Worm (Caenorhabditis elegans) whole organism, L4 larva: ENCODE measurements around the gene R07E5.5.

Source experiments
- D1046.2 ChIP-seq: fragments of 200-800 bp; sonication (Bioruptor generic); IDR thresholded peaks from 2 replicates; pipeline ENCODE4 v1.3.6; 2022; ENCODE audit warnings: missing genetic modification characterization, missing compliant biosample characterization
- F10B5.3 ChIP-seq: sonication (generic microtip); optimal IDR thresholded peaks from 2 replicates; lab custom pipeline; 2016; ENCODE audit warnings: mild to moderate bottlenecking, missing genetic modification characterization, missing compliant biosample characterization
- F44E2.7 ChIP-seq: fragments of 200-800 bp; sonication (Bioruptor generic); IDR thresholded peaks from 2 replicates; pipeline ENCODE4 v2.1.2; 2022; ENCODE audit warnings: missing genetic modification characterization, missing compliant biosample characterization
- F49E8.2 ChIP-seq: sonication (generic microtip); optimal IDR thresholded peaks from 2 replicates; lab custom pipeline; 2016; ENCODE audit warnings: missing compliant biosample characterization, mild to moderate bottlenecking, missing genetic modification characterization, borderline replicate concordance
- R02D3.7 ChIP-seq: fragments of 150-350 bp; sonication (generic microtip); optimal IDR thresholded peaks from 3 replicates; lab custom pipeline; 2014; ENCODE audit warnings: missing biosample characterization, missing genetic modification characterization
- Y105C5A.15 ChIP-seq: fragments of 200-800 bp; sonication (Bioruptor generic); IDR thresholded peaks from 2 replicates; pipeline ENCODE4 v1.3.6; 2022; ENCODE audit warnings: missing genetic modification characterization, missing compliant biosample characterization
- Y48G9A.11 ChIP-seq: fragments of 200-800 bp; sonication (Bioruptor generic); IDR thresholded peaks from 2 replicates; pipeline ENCODE4 v1.3.6; 2022; ENCODE audit warnings: missing genetic modification reagents, missing genetic modification characterization, missing compliant biosample characterization
- Y75B8A.6 ChIP-seq: fragments of 200-800 bp; sonication (Bioruptor generic); IDR thresholded peaks from 2 replicates; pipeline ENCODE4 v1.3.6; 2022; ENCODE audit warnings: missing genetic modification reagents, missing genetic modification characterization, missing compliant biosample characterization
- aha-1 ChIP-seq: fragments of 150-350 bp; peaks from one replicate; lab custom pipeline; 2014; ENCODE audit warnings: missing biosample characterization, missing genetic modification characterization
- attf-4 ChIP-seq: sonication (generic microtip); optimal IDR thresholded peaks from 3 replicates; lab custom pipeline; 2017; ENCODE audit warnings: missing biosample characterization, missing genetic modification characterization
- ceh-28 ChIP-seq: fragments of 150-350 bp; optimal IDR thresholded peaks from 2 replicates; lab custom pipeline; 2014; ENCODE audit warnings: missing biosample characterization, missing genetic modification reagents, missing genetic modification characterization
- ceh-62 ChIP-seq: sonication (generic microtip); optimal IDR thresholded peaks from 2 replicates; lab custom pipeline; 2017; ENCODE audit warnings: missing biosample characterization, missing genetic modification characterization
- ceh-82 ChIP-seq: sonication (generic microtip); optimal IDR thresholded peaks from 2 replicates; lab custom pipeline; 2017; ENCODE audit warnings: missing biosample characterization, missing genetic modification characterization
- cey-2 ChIP-seq: sonication (generic microtip); optimal IDR thresholded peaks from 3 replicates; lab custom pipeline; 2017; ENCODE audit warnings: missing genetic modification characterization, mild to moderate bottlenecking, missing compliant biosample characterization, antibody characterized with exemption, borderline replicate concordance; ENCODE audit not compliant: insufficient read depth
- daf-8 ChIP-seq: fragments of 200-800 bp; sonication (Bioruptor generic); IDR thresholded peaks from 2 replicates; pipeline ENCODE4 v1.3.6; 2022; ENCODE audit warnings: missing genetic modification characterization, missing compliant biosample characterization
- dmd-6 ChIP-seq: fragments of 200-800 bp; sonication (Bioruptor generic); IDR thresholded peaks from 2 replicates; pipeline ENCODE4 v1.3.6; 2022; ENCODE audit warnings: missing genetic modification reagents, missing genetic modification characterization, missing compliant biosample characterization
- dmd-9 ChIP-seq: fragments of 200-800 bp; sonication (Bioruptor generic); IDR thresholded peaks from 2 replicates; pipeline ENCODE4 v1.3.6; 2022; ENCODE audit warnings: missing genetic modification reagents, missing genetic modification characterization, missing compliant biosample characterization
- dve-1 ChIP-seq: sonication (generic microtip); optimal IDR thresholded peaks from 2 replicates; lab custom pipeline; 2017; ENCODE audit warnings: antibody characterized with exemption, mild to moderate bottlenecking, missing genetic modification characterization, missing compliant biosample characterization; ENCODE audit not compliant: insufficient read depth
- fkh-10 ChIP-seq: fragments of 150-350 bp; optimal IDR thresholded peaks from 2 replicates; lab custom pipeline; 2014; ENCODE audit warnings: missing biosample characterization, missing genetic modification reagents, missing genetic modification characterization
- fos-1 ChIP-seq: fragments of 150-350 bp; optimal IDR thresholded peaks from 2 replicates; lab custom pipeline; 2014; ENCODE audit warnings: missing biosample characterization, missing genetic modification characterization
- hlh-30 ChIP-seq: sonication (generic microtip); optimal IDR thresholded peaks from 2 replicates; lab custom pipeline; 2017; ENCODE audit warnings: antibody characterized with exemption, mild to moderate bottlenecking, missing genetic modification characterization, missing compliant biosample characterization; ENCODE audit not compliant: insufficient read depth
- hmg-1.1 ChIP-seq: fragments of 200-800 bp; sonication (Bioruptor generic); IDR thresholded peaks from 2 replicates; pipeline ENCODE4 v1.3.6; 2022; ENCODE audit warnings: missing genetic modification reagents, missing genetic modification characterization, missing compliant biosample characterization
- lim-7 ChIP-seq: fragments of 200-800 bp; sonication (Bioruptor generic); IDR thresholded peaks from 2 replicates; pipeline ENCODE4 v1.3.6; 2022; ENCODE audit warnings: missing genetic modification characterization, missing compliant biosample characterization
- lin-13 ChIP-seq: fragments of 150-350 bp; optimal IDR thresholded peaks from 2 replicates; lab custom pipeline; 2014; ENCODE audit warnings: missing biosample characterization, missing genetic modification reagents, missing genetic modification characterization
- lin-29 ChIP-seq: fragments of 200-800 bp; sonication (Bioruptor generic); IDR thresholded peaks from 2 replicates; pipeline ENCODE4 v1.3.6; 2022; ENCODE audit warnings: missing genetic modification reagents, missing genetic modification characterization, missing compliant biosample characterization
- lin-38 ChIP-seq: fragments of 200-800 bp; sonication (Bioruptor generic); IDR thresholded peaks from 2 replicates; pipeline ENCODE4 v1.3.6; 2022; ENCODE audit warnings: missing genetic modification reagents, missing genetic modification characterization, missing compliant biosample characterization
- lin-39 ChIP-seq: fragments of 150-350 bp; optimal IDR thresholded peaks from 2 replicates; lab custom pipeline; 2014; ENCODE audit warnings: missing biosample characterization, missing genetic modification reagents, missing genetic modification characterization
- lsy-2 ChIP-seq, 2 experiments: fragments of 150-350 bp in 1 of 2; sonication (generic microtip) in 1 of 2; optimal IDR thresholded peaks; 2 replicates each; lab custom pipeline; 2014 to 2017; ENCODE audit warnings: missing biosample characterization in 2 of 2, missing genetic modification characterization in 2 of 2
- madf-5 ChIP-seq, 2 experiments: fragments of 200-800 bp; sonication (Bioruptor generic); IDR thresholded peaks; 2 replicates each; pipeline ENCODE4 v1.3.6; 2022; ENCODE audit warnings: missing compliant biosample characterization in 2 of 2, missing genetic modification characterization in 2 of 2
- madf-9 ChIP-seq: fragments of 200-800 bp; sonication (Bioruptor generic); conservative IDR thresholded peaks from 2 replicates; pipeline ENCODE4 v1.3.6; 2022; ENCODE audit warnings: missing genetic modification reagents, missing genetic modification characterization, missing compliant biosample characterization
- mep-1 ChIP-seq: fragments of 150-350 bp; sonication (generic microtip); optimal IDR thresholded peaks from 3 replicates; lab custom pipeline; 2014; ENCODE audit warnings: missing biosample characterization, missing genetic modification characterization
- mes-2 ChIP-seq: sonication (generic microtip); optimal IDR thresholded peaks from 2 replicates; lab custom pipeline; 2016; ENCODE audit warnings: missing genotype, mild to moderate bottlenecking, missing genetic modification characterization, missing compliant biosample characterization; ENCODE audit not compliant: poor library complexity, severe bottlenecking
- mxl-2 ChIP-seq: fragments of 200-800 bp; sonication (Bioruptor generic); conservative IDR thresholded peaks from 2 replicates; pipeline ENCODE4 v1.3.6; 2022; ENCODE audit warnings: missing genetic modification reagents, missing genetic modification characterization, missing compliant biosample characterization
- nhr-10 ChIP-seq: fragments of 150-350 bp; optimal IDR thresholded peaks from 2 replicates; lab custom pipeline; 2014; ENCODE audit warnings: missing biosample characterization, missing genetic modification characterization
- nhr-102 ChIP-seq: sonication (generic microtip); optimal IDR thresholded peaks from 2 replicates; lab custom pipeline; 2016; ENCODE audit warnings: mild to moderate bottlenecking, missing genetic modification characterization, moderate library complexity, missing compliant biosample characterization
- nhr-237 ChIP-seq: sonication (generic microtip); optimal IDR thresholded peaks from 2 replicates; lab custom pipeline; 2017; ENCODE audit warnings: missing biosample characterization, missing genetic modification characterization
- nhr-41 ChIP-seq: fragments of 200-800 bp; sonication (Bioruptor generic); IDR thresholded peaks from 2 replicates; pipeline ENCODE4 v1.3.6; 2022; ENCODE audit warnings: missing genetic modification reagents, missing genetic modification characterization, missing compliant biosample characterization
- nhr-42 ChIP-seq: fragments of 200-800 bp; sonication (Bioruptor generic); IDR thresholded peaks from 2 replicates; pipeline ENCODE4 v1.3.6; 2022; ENCODE audit warnings: missing genetic modification characterization, missing compliant biosample characterization
- nhr-48 ChIP-seq: sonication (generic microtip); optimal IDR thresholded peaks from 2 replicates; lab custom pipeline; 2016; ENCODE audit warnings: mild to moderate bottlenecking, missing genetic modification characterization, missing compliant biosample characterization
- nhr-6 ChIP-seq: fragments of 150-350 bp; optimal IDR thresholded peaks from 2 replicates; lab custom pipeline; 2014; ENCODE audit warnings: missing biosample characterization, missing genetic modification characterization
- nhr-76 ChIP-seq: fragments of 150-350 bp; optimal IDR thresholded peaks from 2 replicates; lab custom pipeline; 2014; ENCODE audit warnings: missing biosample characterization, missing genetic modification characterization
- pha-4 ChIP-seq, 2 experiments: fragments of 150-350 bp in 1 of 2; fragments of 200-800 bp in 1 of 2; sonication (Bioruptor generic) in 1 of 2; IDR thresholded peaks in 1 of 2; optimal IDR thresholded peaks in 1 of 2; 2 replicates each; pipeline versions ENCODE4 v1.3.6 to Lab custom; 2014 to 2022; ENCODE audit warnings: missing genetic modification characterization in 2 of 2, missing genetic modification reagents in 2 of 2, missing biosample characterization in 1 of 2, missing compliant biosample characterization in 1 of 2
- php-3 ChIP-seq: fragments of 200-800 bp; sonication (Bioruptor generic); IDR thresholded peaks from 2 replicates; pipeline ENCODE4 v1.3.6; 2022; ENCODE audit warnings: missing genetic modification reagents, missing genetic modification characterization, missing compliant biosample characterization
- saeg-2 ChIP-seq: fragments of 200-800 bp; sonication (Bioruptor generic); IDR thresholded peaks from 2 replicates; pipeline ENCODE4 v1.3.6; 2022; ENCODE audit warnings: missing genetic modification reagents, missing genetic modification characterization, missing compliant biosample characterization
- spr-3 ChIP-seq: fragments of 200-800 bp; sonication (Bioruptor generic); optimal IDR thresholded peaks from 2 replicates; lab custom pipeline; 2018; ENCODE audit warnings: mild to moderate bottlenecking, missing genetic modification characterization, missing compliant biosample characterization
- unc-62 ChIP-seq, 3 experiments: fragments of 150-350 bp in 1 of 3; sonication (generic microtip); optimal IDR thresholded peaks in 2 of 3; peaks in 1 of 3; 1 replicate in 1 of 3; 2 replicates in 2 of 3; lab custom pipeline; 2014 to 2017; ENCODE audit warnings: missing biosample characterization in 3 of 3, missing genetic modification characterization in 3 of 3, missing genetic modification reagents in 3 of 3, missing genotype in 1 of 3
- zip-11 ChIP-seq: fragments of 200-800 bp; sonication (Bioruptor generic); IDR thresholded peaks from 2 replicates; pipeline ENCODE4 v1.3.6; 2022; ENCODE audit warnings: missing genetic modification characterization, missing compliant biosample characterization
- zip-2 ChIP-seq: fragments of 150-350 bp; optimal IDR thresholded peaks from 2 replicates; lab custom pipeline; 2014; ENCODE audit warnings: missing biosample characterization, missing genetic modification characterization
- ztf-11 ChIP-seq: fragments of 150-350 bp; optimal IDR thresholded peaks from 2 replicates; lab custom pipeline; 2014; ENCODE audit warnings: missing biosample characterization, missing genetic modification characterization
- ztf-7 ChIP-seq: fragments of 150-350 bp; optimal IDR thresholded peaks from 2 replicates; lab custom pipeline; 2014; ENCODE audit warnings: missing biosample characterization, missing genetic modification characterization

The R07E5.5 gene

DNA sequence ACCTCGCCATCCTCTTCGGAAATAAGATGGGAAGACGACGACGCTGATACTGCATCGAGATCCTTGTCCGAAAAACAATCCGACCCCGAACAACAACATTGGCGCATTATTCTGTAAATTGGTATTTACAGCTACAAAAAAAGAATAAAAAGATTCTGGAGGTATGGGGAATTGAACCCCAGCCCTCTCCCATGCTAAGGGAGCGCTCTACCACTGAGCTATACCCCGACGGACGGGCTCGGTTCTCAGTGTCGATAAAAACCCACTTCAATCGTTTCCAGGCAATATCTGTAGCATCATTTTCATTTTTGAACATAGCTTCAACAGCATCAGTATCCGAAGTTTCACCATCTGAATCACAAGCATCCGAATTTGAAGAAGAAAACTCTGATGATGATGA, 31.6 kb downstream of the R07E5.5 start (continued):
- TF ChIP-seq nhr-76 (tag; lab: Kevin White, UChicago) = no peak
- TF ChIP-seq dve-1 = no peak
- TF ChIP-seq ceh-62 = no peak
- TF ChIP-seq unc-62 (GFP tag; optimal IDR thresholded peaks at IDR 0.05 in 1 of 2; lab: Kevin White, UChicago) = peak in 1 of 2 experiments; percentile 43
- TF ChIP-seq unc-62 (tag; optimal IDR thresholded peaks at IDR 0.05; lab: Kevin White, UChicago) = no peak
- TF ChIP-seq F49E8.2 (tag; lab: Kevin White, UChicago) = no peak
- TF ChIP-seq Y75B8A.6 (GFP tag; lab: Robert Waterston, UW) = no peak
- TF ChIP-seq lin-13 = peak; percentile 16
- TF ChIP-seq mxl-2 (GFP tag; lab: Robert Waterston, UW) = no peak
- no peak for TF ChIP-seq mep-1 (tag; lab: Kevin White, UChicago)
- no peak for TF ChIP-seq fkh-10
- no peak; the same call in 1 of the 2 replicates for TF ChIP-seq hmg-1.1 (GFP tag; lab: Robert Waterston, UW)
- peak; percentile 64 for TF ChIP-seq lin-38 (GFP tag; lab: Robert Waterston, UW)
- no peak for TF ChIP-seq dmd-9 (GFP tag; lab: Robert Waterston, UW)
- TF ChIP-seq lim-7 (GFP tag; lab: Robert Waterston, UW) = peak; percentile 79
- TF ChIP-seq nhr-102 = no peak
- no peak for TF ChIP-seq ceh-82 (tag; lab: Kevin White, UChicago)
- no peak for TF ChIP-seq nhr-41
- no peak for TF ChIP-seq ztf-7 (tag; lab: Kevin White, UChicago)
- TF ChIP-seq nhr-42 (GFP tag; lab: Robert Waterston, UW) = no peak
- TF ChIP-seq ztf-11 (tag; lab: Kevin White, UChicago) = no peak
- peak; percentile 1 for TF ChIP-seq nhr-48
- TF ChIP-seq spr-3 (GFP tag; lab: Kevin White, UChicago) = no peak
- TF ChIP-seq F44E2.7 (GFP tag; lab: Robert Waterston, UW) = peak; percentile 81; the same call in 1 of the 2 replicates
- TF ChIP-seq fos-1 = no peak
- TF ChIP-seq lin-39 (tag; lab: Kevin White, UChicago) = no peak
- TF ChIP-seq pha-4 (GFP tag; IDR thresholded peaks at IDR 0.05; lab: Robert Waterston, UW) = peak; percentile 78; the same call in 1 of the 2 replicates
- TF ChIP-seq pha-4 (tag; optimal IDR thresholded peaks at IDR 0.05; lab: Kevin White, UChicago) = no peak
- no peak for TF ChIP-seq lin-29 (GFP tag; lab: Robert Waterston, UW)
- peak; percentile 47 for TF ChIP-seq dmd-6 (GFP tag; lab: Robert Waterston, UW)
- TF ChIP-seq nhr-6 = no peak
- no peak for TF ChIP-seq ceh-28 (tag; lab: Kevin White, UChicago)
- TF ChIP-seq Y48G9A.11 (GFP tag; lab: Robert Waterston, UW) = no peak
- TF ChIP-seq F10B5.3 (tag; lab: Kevin White, UChicago) = no peak
- TF ChIP-seq nhr-237 (tag; lab: Kevin White, UChicago) = no peak
- TF ChIP-seq saeg-2 = no peak
- TF ChIP-seq madf-5 (GFP tag; IDR thresholded peaks at IDR 0.05; lab: Robert Waterston, UW) = 0 out of 4 replicates have a peak, but pooled peaks of 1 of the 2 experiments have one; percentile 51
- no peak for TF ChIP-seq hlh-30 (tag; lab: Kevin White, UChicago)
- no peak for TF ChIP-seq nhr-10 (tag; lab: Kevin White, UChicago)
- TF ChIP-seq madf-9 = 0 out of 2 replicates have a peak, but pooled peaks have one; percentile 25
- TF ChIP-seq zip-11 (GFP tag; lab: Robert Waterston, UW) = no peak
- TF ChIP-seq cey-2 = no peak
- peak; percentile 63 for TF ChIP-seq aha-1
- TF ChIP-seq Y105C5A.15 (GFP tag; lab: Robert Waterston, UW) = 0 out of 2 replicates have a peak, but pooled peaks have one; percentile 13
- TF ChIP-seq zip-2 (tag; lab: Kevin White, UChicago) = no peak
- no peak for TF ChIP-seq lsy-2 (tag; optimal IDR thresholded peaks at IDR 0.05; lab: Kevin White, UChicago)
- TF ChIP-seq attf-4 (tag; lab: Kevin White, UChicago) = no peak
- TF ChIP-seq mes-2 (tag; lab: Kevin White, UChicago) = peak; percentile 52
- TF ChIP-seq R02D3.7 (tag; lab: Kevin White, UChicago) = no peak
- no peak for TF ChIP-seq php-3 (GFP tag; lab: Robert Waterston, UW)
- TF ChIP-seq daf-8 (GFP tag; lab: Robert Waterston, UW) = no peak
- TF ChIP-seq D1046.2 (GFP tag; lab: Robert Waterston, UW) = 0 out of 2 replicates have a peak, but pooled peaks have one; percentile 58
